Fruit fly (Drosophila melanogaster): ENCODE measurements around the gene CG10581.

dm6 chr3L:21041952-21042933 is 8.2 kb upstream of the CG10581 start:
- TF ChIP-seq Sox14 (GFP tag; optimal IDR thresholded peaks at IDR 0.05), result peak; percentile 21
- TF ChIP-seq svp (GFP tag), result peak; percentile 72
- peak; percentile 56 for TF ChIP-seq OdsH (GFP tag; optimal IDR thresholded peaks at IDR 0.05)
